Fruit fly (Drosophila melanogaster) whole organism, adult: ENCODE data around the gene Rbfox1.

Source experiments
- CG12768 ChIP-seq: fragments of 200-800 bp; sonication (Bioruptor generic); optimal IDR thresholded peaks from 2 replicates; lab custom pipeline; 2017; ENCODE audit warnings: missing biosample characterization, missing genetic modification characterization, mild to moderate bottlenecking, moderate library complexity, missing genetic modification reagents
- CG33017 ChIP-seq: fragments of 200-800 bp; sonication (Bioruptor generic); optimal IDR thresholded peaks from 2 replicates; lab custom pipeline; 2018; ENCODE audit warnings: missing biosample characterization, mild to moderate bottlenecking, missing genetic modification characterization, moderate library complexity
- CG7045 ChIP-seq: fragments of 200-800 bp; sonication (Bioruptor generic); optimal IDR thresholded peaks from 2 replicates; lab custom pipeline; 2017; ENCODE audit warnings: missing biosample characterization, mild to moderate bottlenecking, missing genetic modification characterization
- Mnt ChIP-seq: fragments of 200-800 bp; sonication (Bioruptor generic); optimal IDR thresholded peaks from 2 replicates; lab custom pipeline; 2016; ENCODE audit warnings: missing biosample characterization, mild to moderate bottlenecking, missing genetic modification characterization
- bab1 ChIP-seq: fragments of 200-800 bp; sonication (Bioruptor generic); optimal IDR thresholded peaks from 3 replicates; lab custom pipeline; 2019; ENCODE audit warnings: missing biosample characterization, mild to moderate bottlenecking, missing genetic modification characterization, moderate library complexity
- cic ChIP-seq: fragments of 200-800 bp; sonication (Bioruptor generic); optimal IDR thresholded peaks from 2 replicates; lab custom pipeline; 2017; ENCODE audit warnings: missing biosample characterization, mild to moderate bottlenecking, missing genetic modification characterization, moderate library complexity
- cnc ChIP-seq, 2 experiments: fragments of >200 bp; optimal IDR thresholded peaks; 2 replicates each; lab custom pipeline; 2017
- kay ChIP-seq: fragments of 200-800 bp; sonication (Bioruptor generic); peaks from one replicate; lab custom pipeline; 2016; ENCODE audit warnings: missing biosample characterization, missing genetic modification characterization, borderline replicate concordance
- ovo ChIP-seq: fragments of 200-800 bp; sonication (Bioruptor generic); optimal IDR thresholded peaks from 2 replicates; lab custom pipeline; 2016; ENCODE audit warnings: missing biosample characterization, missing genetic modification characterization
- pad ChIP-seq: fragments of 200-800 bp; sonication (Bioruptor generic); optimal IDR thresholded peaks from 3 replicates; lab custom pipeline; 2017; ENCODE audit warnings: missing biosample characterization, missing genetic modification characterization, mild to moderate bottlenecking, moderate library complexity, missing genetic modification reagents
- tj ChIP-seq: fragments of 200-800 bp; sonication (Bioruptor generic); optimal IDR thresholded peaks from 3 replicates; lab custom pipeline; 2017; ENCODE audit warnings: missing biosample characterization, mild to moderate bottlenecking, missing genetic modification characterization, moderate library complexity

dm6 chr3L:10639440-10639839 is 158.2 kb downstream of the Rbfox1 start, which contains the start of gene CG18628:
- TF ChIP-seq cnc (optimal IDR thresholded peaks at IDR 0.05; lab: Kevin White, UChicago) (no peak), tj (no peak), kay (no peak), bab1 (no peak), Mnt (GFP tag; lab: Kevin White, UChicago) (no peak), CG33017 (no peak), cic (GFP tag; lab: Kevin White, UChicago) (no peak), CG7045 (no peak), ovo (GFP tag; lab: Kevin White, UChicago) (no peak), CG12768 (GFP tag; lab: Kevin White, UChicago) (no peak), pad (no peak)
